Fruit fly (Drosophila melanogaster): Measurements from ENCODE around the gene CG15747.

CG15747 gene

dm6 chrX:13322405-13322804 is 15.7 kb upstream of the CG15747 start (continued):
- TF ChIP-seq BtbVII (GFP tag; optimal IDR thresholded peaks at IDR 0.05) (peak; percentile 58), CG17568 (GFP tag; optimal IDR thresholded peaks at IDR 0.05) (peak; percentile 24), CG10321 (GFP tag; IDR thresholded peaks at IDR 0.05) (peak; percentile 48; the same call in 1 of the 2 replicates), CG16779 (GFP tag; IDR thresholded peaks at IDR 0.05) (0 out of 2 replicates have a peak, but pooled peaks have one; percentile 14), Optix (GFP tag; IDR thresholded peaks at IDR 0.05) (peak; percentile 10; the same call in 1 of the 3 replicates), cwo (GFP tag; optimal IDR thresholded peaks at IDR 0.05) (peak; percentile 62), CG7786 (GFP tag; optimal IDR thresholded peaks at IDR 0.05) (no peak), CG11560 (tag; IDR thresholded peaks at IDR 0.05) (no peak), fd96Cb (tag; optimal IDR thresholded peaks at IDR 0.05) (no peak), CG14860 (GFP tag; IDR thresholded peaks at IDR 0.05; ENCODE audit: partially characterized antibody) (no peak), Rfx (GFP tag; IDR thresholded peaks at IDR 0.05) (peak; percentile 38; the same call in 1 of the 2 replicates), CG13123 (GFP tag; optimal IDR thresholded peaks at IDR 0.05) (no peak), tna (GFP tag; IDR thresholded peaks at IDR 0.05; ENCODE audit: partially characterized antibody) (no peak), C15 (GFP tag; IDR thresholded peaks at IDR 0.05) (no peak), Rx (GFP tag; IDR thresholded peaks at IDR 0.05) (no peak), Atf6 (GFP tag; IDR thresholded peaks at IDR 0.05) (0 out of 2 replicates have a peak, but pooled peaks have one; percentile 10), CG10209 (GFP tag; optimal IDR thresholded peaks at IDR 0.05) (no peak), ssp (GFP tag; IDR thresholded peaks at IDR 0.05) (no peak), CG2678 (tag; optimal IDR thresholded peaks at IDR 0.05) (no peak), CG3281 (GFP tag; optimal IDR thresholded peaks at IDR 0.05) (peak; percentile 35), CG4328 (GFP tag; optimal IDR thresholded peaks at IDR 0.05) (peak; percentile 2), CG13296 (GFP tag; optimal IDR thresholded peaks at IDR 0.05) (peak; percentile 33), lola (GFP tag; optimal IDR thresholded peaks at IDR 0.05) (no peak), Hr3 (GFP tag; optimal IDR thresholded peaks at IDR 0.05) (no peak), schlank (tag; optimal IDR thresholded peaks at IDR 0.05) (peak; percentile 59), chinmo (GFP tag; IDR thresholded peaks at IDR 0.05; ENCODE audit: partially characterized antibody) (0 out of 4 replicates have a peak, but pooled peaks have one; percentile 64), CG1792 (GFP tag; optimal IDR thresholded peaks at IDR 0.05) (no peak), CG14965 (GFP tag; optimal IDR thresholded peaks at IDR 0.05; ENCODE audit: borderline replicate concordance) (no peak)

dm6 chrX:13323114-13323513 is 15.0 kb upstream of the CG15747 start:
- TF ChIP-seq dmrt99B (tag; optimal IDR thresholded peaks at IDR 0.05) (peak; percentile 78), Dll (GFP tag; IDR thresholded peaks at IDR 0.05; ENCODE audit: partially characterized antibody) (no peak), CG2116 (GFP tag; optimal IDR thresholded peaks at IDR 0.05) (peak; percentile 26), CG10654 (GFP tag; optimal IDR thresholded peaks at IDR 0.05) (peak; percentile 58), CG1024 (GFP tag; IDR thresholded peaks at IDR 0.05) (no peak), Hr51 (GFP tag; optimal IDR thresholded peaks at IDR 0.05) (peak; percentile 50 to 81), CG1603 (tag; optimal IDR thresholded peaks at IDR 0.05) (no peak), Bdp1 (GFP tag; optimal IDR thresholded peaks at IDR 0.05) (peak; percentile 11), CG7372 (GFP tag; IDR thresholded peaks at IDR 0.05) (no peak), Bteb2 (GFP tag; optimal IDR thresholded peaks at IDR 0.05) (peak; percentile 74), CG8944 (GFP tag; optimal IDR thresholded peaks at IDR 0.05) (peak; percentile 53), HmgD (GFP tag; optimal IDR thresholded peaks at IDR 0.05) (no peak), Hmx (GFP tag; optimal IDR thresholded peaks at IDR 0.05) (no peak), caup (GFP tag; optimal IDR thresholded peaks at IDR 0.05; ENCODE audit: severe bottlenecking) (peak; percentile 48), slp2 (GFP tag; optimal IDR thresholded peaks at IDR 0.05) (peak; percentile 68), usp (GFP tag; optimal IDR thresholded peaks at IDR 0.05) (no peak), HLH4C (GFP tag; IDR thresholded peaks at IDR 0.05; ENCODE audit: partially characterized antibody) (no peak), crol (GFP tag; IDR thresholded peaks at IDR 0.05) (no peak), sna (GFP tag; IDR thresholded peaks at IDR 0.05; ENCODE audit: partially characterized antibody) (no peak), sens-2 (GFP tag; IDR thresholded peaks at IDR 0.05) (no peak), cad (GFP tag; optimal IDR thresholded peaks at IDR 0.05) (no peak), D19B (GFP tag; optimal IDR thresholded peaks at IDR 0.05) (peak; percentile 42), D (optimal IDR thresholded peaks at IDR 0.05) (no peak), D (GFP tag; optimal IDR thresholded peaks at IDR 0.05) (peak; percentile 18)
